Worm (Caenorhabditis elegans): Measurements from ENCODE around the gene ZK643.6.

DNA sequence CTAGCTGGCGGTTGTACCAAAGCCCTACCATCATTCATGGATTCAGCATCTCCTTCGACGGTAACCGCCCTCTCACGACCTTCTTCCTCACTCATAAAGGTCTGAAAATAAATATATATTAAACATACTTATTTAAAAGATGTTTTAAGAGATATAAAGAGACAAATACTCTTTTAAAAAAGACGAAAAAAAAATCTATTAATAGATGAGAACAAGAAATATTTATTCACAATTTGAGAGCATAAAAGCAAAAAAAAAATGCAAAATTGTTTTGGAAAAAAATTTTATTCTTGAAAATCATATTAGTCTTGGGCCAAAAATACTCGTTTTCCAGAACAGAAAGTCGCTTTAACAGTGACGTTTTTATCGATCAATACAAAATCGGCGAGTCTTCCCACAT lies 36.1 kb upstream of the ZK643.6 start, which contains the start of gene skat-1:
- TF ChIP-seq hnd-1 (tag; optimal IDR thresholded peaks at IDR 0.05) (no peak), ceh-13 (GFP tag; optimal IDR thresholded peaks at IDR 0.05) (no peak)
